Fruit fly (Drosophila melanogaster) whole organism, embryonic: Measurements from ENCODE around the gene stops.
A peak's percentile ranks its signal among the peaks of the same experiment; 100 is the strongest.

Source experiments
- Adf1 ChIP-seq: fragments of 200-800 bp; sonication (Bioruptor generic); IDR thresholded peaks from 2 replicates; pipeline ENCODE4 v1.3.6; 2022; ENCODE audit warnings: missing biosample characterization, missing genetic modification characterization
- Antp ChIP-seq: fragments of 200-800 bp; sonication (Bioruptor generic); optimal IDR thresholded peaks from 3 replicates; lab custom pipeline; 2016; ENCODE audit warnings: missing biosample characterization, missing genetic modification characterization
- Bteb2 ChIP-seq: fragments of 200-800 bp; sonication (Bioruptor generic); optimal IDR thresholded peaks from 2 replicates; lab custom pipeline; 2016; ENCODE audit warnings: missing biosample characterization, missing genetic modification characterization
- C15 ChIP-seq: fragments of 200-800 bp; sonication (Bioruptor generic); IDR thresholded peaks from 3 replicates; pipeline ENCODE4 v1.3.6; 2022; ENCODE audit warnings: missing biosample characterization, missing genetic modification characterization
- CG10147 ChIP-seq: fragments of 200-800 bp; sonication (Bioruptor generic); optimal IDR thresholded peaks from 2 replicates; lab custom pipeline; 2019; ENCODE audit warnings: missing biosample characterization, mild to moderate bottlenecking, missing genetic modification characterization, moderate library complexity
- CG10366 ChIP-seq: fragments of 200-800 bp; sonication (Bioruptor generic); IDR thresholded peaks from 2 replicates; pipeline ENCODE4 v1.3.6; 2022; ENCODE audit warnings: missing biosample characterization, missing genetic modification characterization
- CG11085 ChIP-seq: fragments of 200-800 bp; sonication (Bioruptor generic); IDR thresholded peaks from 2 replicates; pipeline ENCODE4 v1.3.6; 2022; ENCODE audit warnings: missing biosample characterization, missing genetic modification characterization
- CG11093 ChIP-seq: fragments of 200-800 bp; sonication (Bioruptor generic); IDR thresholded peaks from 3 replicates; pipeline ENCODE4 v1.3.6; 2022; ENCODE audit warnings: missing biosample characterization, missing genetic modification characterization
- CG13894 ChIP-seq: fragments of 200-800 bp; sonication (Bioruptor generic); optimal IDR thresholded peaks from 3 replicates; lab custom pipeline; 2018; ENCODE audit warnings: missing biosample characterization, mild to moderate bottlenecking, missing genetic modification characterization, moderate library complexity
- CG15601 ChIP-seq: fragments of 200-800 bp; sonication (Bioruptor generic); optimal IDR thresholded peaks from 3 replicates; lab custom pipeline; 2019; ENCODE audit warnings: missing biosample characterization, mild to moderate bottlenecking, missing genetic modification characterization, moderate library complexity
- CG2875 ChIP-seq: fragments of 200-800 bp; sonication (Bioruptor generic); optimal IDR thresholded peaks from 2 replicates; lab custom pipeline; 2017; ENCODE audit warnings: missing biosample characterization, mild to moderate bottlenecking, missing genetic modification characterization, missing genetic modification reagents
- CG30431 ChIP-seq: fragments of 200-800 bp; sonication (Bioruptor generic); optimal IDR thresholded peaks from 2 replicates; lab custom pipeline; 2017; ENCODE audit warnings: missing biosample characterization, missing genetic modification characterization
- CG34376 ChIP-seq: fragments of 200-800 bp; sonication (Bioruptor generic); optimal IDR thresholded peaks from 2 replicates; lab custom pipeline; 2018; ENCODE audit warnings: missing biosample characterization, mild to moderate bottlenecking, missing genetic modification characterization
- CG3838 ChIP-seq: fragments of 200-800 bp; sonication (Bioruptor generic); optimal IDR thresholded peaks from 3 replicates; lab custom pipeline; 2016; ENCODE audit warnings: missing biosample characterization, missing genetic modification characterization
- CG4854 ChIP-seq: fragments of 200-800 bp; sonication (Bioruptor generic); optimal IDR thresholded peaks from 2 replicates; lab custom pipeline; 2016; ENCODE audit warnings: missing biosample characterization, missing genetic modification characterization, inconsistent platforms
- CG6175 ChIP-seq: fragments of 200-800 bp; sonication (Bioruptor generic); IDR thresholded peaks from 3 replicates; pipeline ENCODE4 v1.3.6; 2022; ENCODE audit warnings: missing biosample characterization, missing genetic modification characterization
- CG6791 ChIP-seq: fragments of 200-800 bp; sonication (Bioruptor generic); IDR thresholded peaks from 3 replicates; pipeline ENCODE4 v1.3.6; 2022; ENCODE audit warnings: missing biosample characterization, missing genetic modification characterization; ENCODE audit not compliant: partially characterized antibody
- CG6854 ChIP-seq: fragments of 200-800 bp; sonication (Bioruptor generic); optimal IDR thresholded peaks from 3 replicates; lab custom pipeline; 2017; ENCODE audit warnings: missing biosample characterization, mild to moderate bottlenecking, missing genetic modification characterization
- CG7372 ChIP-seq: fragments of 200-800 bp; sonication (Bioruptor generic); IDR thresholded peaks from 2 replicates; pipeline ENCODE4 v1.3.6; 2022; ENCODE audit warnings: missing biosample characterization, missing genetic modification characterization
- CG9437 ChIP-seq: fragments of 200-800 bp; sonication (Bioruptor generic); optimal IDR thresholded peaks from 2 replicates; lab custom pipeline; 2018; ENCODE audit warnings: missing biosample characterization, mild to moderate bottlenecking, missing genetic modification characterization
- Chrac-16 ChIP-seq: fragments of 200-800 bp; sonication (Bioruptor generic); optimal IDR thresholded peaks from 3 replicates; lab custom pipeline; 2016; ENCODE audit warnings: missing biosample characterization, missing genetic modification characterization
- CoRest ChIP-seq: fragments of 200-800 bp; sonication (Bioruptor generic); optimal IDR thresholded peaks from 3 replicates; lab custom pipeline; 2018; ENCODE audit warnings: missing biosample characterization, mild to moderate bottlenecking, missing genetic modification characterization, moderate library complexity
- Elba2 ChIP-seq: fragments of 200-800 bp; sonication (Bioruptor generic); optimal IDR thresholded peaks from 3 replicates; lab custom pipeline; 2016; ENCODE audit warnings: missing biosample characterization, missing genetic modification characterization
- Ets65A ChIP-seq: fragments of 200-800 bp; sonication (Bioruptor generic); peaks from one replicate; lab custom pipeline; 2016; ENCODE audit warnings: missing biosample characterization, missing genetic modification characterization
- Fer2 ChIP-seq: fragments of 200-800 bp; sonication (Bioruptor generic); optimal IDR thresholded peaks from 2 replicates; lab custom pipeline; 2018; ENCODE audit warnings: missing biosample characterization, mild to moderate bottlenecking, missing genetic modification characterization, moderate library complexity
- GATAe ChIP-seq: fragments of 200-800 bp; sonication (Bioruptor generic); conservative IDR thresholded peaks from 2 replicates; pipeline ENCODE4 v1.3.6; 2022; ENCODE audit warnings: missing biosample characterization, missing genetic modification characterization
- HmgZ ChIP-seq: fragments of 200-800 bp; sonication (Bioruptor generic); optimal IDR thresholded peaks from 2 replicates; lab custom pipeline; 2018; ENCODE audit warnings: missing biosample characterization, mild to moderate bottlenecking, missing genetic modification characterization
- Hr39 ChIP-seq: fragments of >200 bp; optimal IDR thresholded peaks from 2 replicates; lab custom pipeline; 2017
- Jarid2 ChIP-seq: fragments of 200-800 bp; sonication (Bioruptor generic); optimal IDR thresholded peaks from 3 replicates; lab custom pipeline; 2017; ENCODE audit warnings: mild to moderate bottlenecking, missing biosample characterization, missing genetic modification reagents, missing genetic modification characterization
- Nf-YB ChIP-seq: fragments of 200-800 bp; sonication (Bioruptor generic); optimal IDR thresholded peaks from 3 replicates; lab custom pipeline; 2019; ENCODE audit warnings: missing biosample characterization, mild to moderate bottlenecking, missing genetic modification characterization, moderate library complexity
- Nf-YC ChIP-seq: fragments of 200-800 bp; optimal IDR thresholded peaks from 3 replicates; lab custom pipeline; 2019; ENCODE audit warnings: missing biosample characterization, mild to moderate bottlenecking, missing genetic modification characterization, moderate library complexity
- Opbp ChIP-seq: fragments of 200-800 bp; sonication (Bioruptor generic); IDR thresholded peaks from 3 replicates; pipeline ENCODE4 v1.3.6; 2022; ENCODE audit warnings: missing biosample characterization, missing genetic modification characterization; ENCODE audit not compliant: partially characterized antibody
- al ChIP-seq: fragments of 200-800 bp; sonication (Bioruptor generic); IDR thresholded peaks from 2 replicates; pipeline ENCODE4 v1.3.6; 2022; ENCODE audit warnings: missing biosample characterization, missing genetic modification characterization
- cas ChIP-seq: fragments of 200-800 bp; sonication (Bioruptor generic); IDR thresholded peaks from 2 replicates; pipeline ENCODE4 v1.3.6; 2022; ENCODE audit warnings: missing biosample characterization, missing genetic modification characterization
- cwo ChIP-seq: fragments of 200-800 bp; sonication (Bioruptor generic); optimal IDR thresholded peaks from 3 replicates; lab custom pipeline; 2017; ENCODE audit warnings: missing biosample characterization, missing genetic modification characterization, mild to moderate bottlenecking, moderate library complexity, missing genetic modification reagents
- dmrt99B ChIP-seq: fragments of 200-800 bp; sonication (Bioruptor generic); optimal IDR thresholded peaks from 2 replicates; lab custom pipeline; 2018; ENCODE audit warnings: missing biosample characterization, mild to moderate bottlenecking, missing genetic modification characterization, moderate library complexity
- dpn ChIP-seq, 2 experiments: fragments of 200-800 bp; sonication (Bioruptor generic); optimal IDR thresholded peaks; 3 replicates each; lab custom pipeline; 2016; ENCODE audit warnings: missing biosample characterization in 2 of 2, missing genetic modification characterization in 2 of 2
- ems ChIP-seq: fragments of 200-800 bp; sonication (Bioruptor generic); optimal IDR thresholded peaks from 3 replicates; lab custom pipeline; 2016; ENCODE audit warnings: missing biosample characterization, missing genetic modification characterization
- ewg ChIP-seq: fragments of 200-800 bp; sonication (Bioruptor generic); optimal IDR thresholded peaks from 3 replicates; lab custom pipeline; 2017; ENCODE audit warnings: mild to moderate bottlenecking, missing biosample characterization, missing genetic modification reagents, missing genetic modification characterization
- exex ChIP-seq: fragments of 200-800 bp; sonication (Bioruptor generic); optimal IDR thresholded peaks from 4 replicates; lab custom pipeline; 2018; ENCODE audit warnings: missing biosample characterization, mild to moderate bottlenecking, missing genetic modification characterization, moderate library complexity
- fu2 ChIP-seq: fragments of 200-800 bp; sonication (Bioruptor generic); optimal IDR thresholded peaks from 2 replicates; lab custom pipeline; 2016; ENCODE audit warnings: missing biosample characterization, missing genetic modification characterization
- grn ChIP-seq: fragments of 200-800 bp; sonication (Bioruptor generic); optimal IDR thresholded peaks from 3 replicates; lab custom pipeline; 2017; ENCODE audit warnings: missing biosample characterization, missing genetic modification characterization
- hth ChIP-seq: fragments of >200 bp; optimal IDR thresholded peaks from 2 replicates; lab custom pipeline; 2017; ENCODE audit warnings: inconsistent platforms
- jumu ChIP-seq: fragments of 200-800 bp; sonication (Bioruptor generic); optimal IDR thresholded peaks from 3 replicates; lab custom pipeline; 2016; ENCODE audit warnings: missing biosample characterization, missing genetic modification characterization
- lab ChIP-seq: fragments of 200-800 bp; sonication (Bioruptor generic); optimal IDR thresholded peaks from 3 replicates; lab custom pipeline; 2017; ENCODE audit warnings: missing biosample characterization, missing genetic modification characterization, mild to moderate bottlenecking, moderate library complexity, missing genetic modification reagents
- lbe ChIP-seq: fragments of 200-800 bp; sonication (Bioruptor generic); optimal IDR thresholded peaks from 2 replicates; lab custom pipeline; 2016; ENCODE audit warnings: missing biosample characterization, mild to moderate bottlenecking, missing genetic modification characterization
- mirr ChIP-seq: fragments of 200-800 bp; sonication (Bioruptor generic); optimal IDR thresholded peaks from 3 replicates; lab custom pipeline; 2018; ENCODE audit warnings: missing biosample characterization, mild to moderate bottlenecking, missing genetic modification characterization
- nom ChIP-seq: fragments of 200-800 bp; sonication (Bioruptor generic); optimal IDR thresholded peaks from 2 replicates; lab custom pipeline; 2017; ENCODE audit warnings: missing biosample characterization, missing genetic modification characterization, mild to moderate bottlenecking, moderate library complexity, missing genetic modification reagents
- run ChIP-seq: fragments of 200-800 bp; sonication (Bioruptor generic); optimal IDR thresholded peaks from 3 replicates; lab custom pipeline; 2018; ENCODE audit warnings: missing biosample characterization, mild to moderate bottlenecking, missing genetic modification characterization
- salm ChIP-seq: fragments of 200-800 bp; sonication (Bioruptor generic); optimal IDR thresholded peaks from 2 replicates; lab custom pipeline; 2018; ENCODE audit warnings: missing biosample characterization, mild to moderate bottlenecking, missing genetic modification characterization
- stc ChIP-seq: fragments of 200-800 bp; sonication (Bioruptor generic); IDR thresholded peaks from 2 replicates; pipeline ENCODE4 v1.3.6; 2022; ENCODE audit warnings: missing biosample characterization, missing genetic modification characterization
- trh ChIP-seq: fragments of 200-800 bp; sonication (Bioruptor generic); optimal IDR thresholded peaks from 2 replicates; lab custom pipeline; 2016; ENCODE audit warnings: missing biosample characterization, missing genetic modification characterization

stops gene

dm6 chr3R:31119854-31120423 is 49.0 kb downstream of the stops start (continued):
- no peak for TF ChIP-seq CG2875 (GFP tag; lab: Kevin White, UChicago)
- TF ChIP-seq Nf-YB (GFP tag; lab: Kevin White, UChicago) = no peak
- no peak for TF ChIP-seq CG6791
- no peak for TF ChIP-seq CG7372
- TF ChIP-seq CG13894 (tag; lab: Kevin White, UChicago) = peak; percentile 92
- TF ChIP-seq C15 (GFP tag; lab: Robert Waterston, UW) = no peak
- TF ChIP-seq stc (GFP tag; lab: Robert Waterston, UW) = no peak
- no peak for TF ChIP-seq fu2
- TF ChIP-seq salm (tag; lab: Kevin White, UChicago) = no peak
- no peak for TF ChIP-seq CG10147 (GFP tag; lab: Kevin White, UChicago)
- TF ChIP-seq dpn (GFP tag; optimal IDR thresholded peaks at IDR 0.05; lab: Kevin White, UChicago) = no peak
- TF ChIP-seq CG9437 (GFP tag; lab: Kevin White, UChicago) = peak; percentile 50
- no peak for TF ChIP-seq GATAe (GFP tag; lab: Robert Waterston, UW)
- no peak for TF ChIP-seq trh
- TF ChIP-seq Hr39 = peak; percentile 44
- no peak for TF ChIP-seq CG10366 (GFP tag; lab: Robert Waterston, UW)
- TF ChIP-seq CoRest = no peak
- TF ChIP-seq CG3838 (GFP tag; lab: Kevin White, UChicago) = no peak
- no peak for TF ChIP-seq CG11093
- TF ChIP-seq Nf-YC (tag; lab: Kevin White, UChicago) = no peak
- TF ChIP-seq CG4854 (GFP tag; lab: Kevin White, UChicago) = no peak
- TF ChIP-seq nom (GFP tag; lab: Kevin White, UChicago) = no peak
- TF ChIP-seq ewg (GFP tag; lab: Kevin White, UChicago) = peak; percentile 25
- TF ChIP-seq Antp (GFP tag; lab: Kevin White, UChicago) = no peak
- no peak for TF ChIP-seq CG11085 (GFP tag; lab: Robert Waterston, UW)
- TF ChIP-seq run = no peak
- TF ChIP-seq cas = no peak
- TF ChIP-seq lbe (GFP tag; lab: Kevin White, UChicago) = no peak
- no peak for TF ChIP-seq dmrt99B (tag; lab: Kevin White, UChicago)

DNA sequence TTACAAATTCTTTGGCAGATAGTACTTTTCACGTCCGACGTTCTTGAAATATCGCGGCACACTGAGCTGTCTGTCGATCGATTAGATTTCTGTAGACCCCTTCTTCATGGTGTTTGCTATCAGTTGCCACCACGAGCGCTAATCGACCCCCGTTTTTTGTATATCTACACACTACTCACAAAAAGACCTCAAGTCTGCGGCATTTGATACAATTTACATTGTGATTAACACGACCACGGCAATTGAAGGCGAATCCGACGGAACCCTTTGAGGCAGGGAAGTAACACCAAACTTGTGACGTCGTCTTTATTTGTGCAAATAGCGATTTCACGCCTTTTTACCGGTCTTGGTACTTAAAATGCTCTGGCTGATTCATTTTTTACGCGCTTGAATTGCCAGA is 59.8 kb downstream of the stops start, which contains the start of gene Mayo:
Gene Mayo, minus strand, starts transcription at position 66 of the 400 bp plus-strand sequence.
- TF ChIP-seq al (GFP tag; lab: Robert Waterston, UW) = no peak
- TF ChIP-seq GATAe (GFP tag; lab: Robert Waterston, UW) = peak; percentile 67
- TF ChIP-seq ems (GFP tag; lab: Kevin White, UChicago) = no peak
- TF ChIP-seq Adf1 (GFP tag; lab: Robert Waterston, UW) = peak; percentile 8; the same call in 1 of the 2 replicates
- peak; percentile 26 for TF ChIP-seq Jarid2 (GFP tag; lab: Kevin White, UChicago)
- TF ChIP-seq Opbp (GFP tag; lab: Robert Waterston, UW) = no peak
- TF ChIP-seq CG15601 (tag; lab: Kevin White, UChicago) = no peak
- 0 out of 3 replicates have a peak, but pooled peaks have one; percentile 24 for TF ChIP-seq CG6175 (GFP tag; lab: Robert Waterston, UW)
- TF ChIP-seq CG3838 (GFP tag; lab: Kevin White, UChicago) = no peak
- peak; percentile 78 for TF ChIP-seq exex (tag; lab: Kevin White, UChicago)
- TF ChIP-seq Chrac-16 (GFP tag; lab: Kevin White, UChicago) = no peak
- no peak for TF ChIP-seq CG30431
- TF ChIP-seq Bteb2 (GFP tag; lab: Kevin White, UChicago) = no peak
- TF ChIP-seq CG6854 (GFP tag; lab: Kevin White, UChicago) = no peak
- peak; percentile 42 for TF ChIP-seq CG34376 (GFP tag; lab: Kevin White, UChicago)
- no peak for TF ChIP-seq Fer2
- peak; percentile 53 for TF ChIP-seq grn (GFP tag; lab: Kevin White, UChicago)
- no peak for TF ChIP-seq hth (lab: Kevin White, UChicago)
- peak; percentile 14 for TF ChIP-seq cwo
- TF ChIP-seq Ets65A = peak; percentile 36
- peak; percentile 74 for TF ChIP-seq mirr (GFP tag; lab: Kevin White, UChicago)
- no peak for TF ChIP-seq Elba2 (GFP tag; lab: Kevin White, UChicago)
- TF ChIP-seq lab (GFP tag; lab: Kevin White, UChicago) = peak; percentile 37
- no peak for TF ChIP-seq jumu
- TF ChIP-seq HmgZ (tag; lab: Kevin White, UChicago) = peak; percentile 21
